Fruit fly (Drosophila melanogaster): ENCODE data around the gene Oseg4.

Gene Oseg4

DNA sequence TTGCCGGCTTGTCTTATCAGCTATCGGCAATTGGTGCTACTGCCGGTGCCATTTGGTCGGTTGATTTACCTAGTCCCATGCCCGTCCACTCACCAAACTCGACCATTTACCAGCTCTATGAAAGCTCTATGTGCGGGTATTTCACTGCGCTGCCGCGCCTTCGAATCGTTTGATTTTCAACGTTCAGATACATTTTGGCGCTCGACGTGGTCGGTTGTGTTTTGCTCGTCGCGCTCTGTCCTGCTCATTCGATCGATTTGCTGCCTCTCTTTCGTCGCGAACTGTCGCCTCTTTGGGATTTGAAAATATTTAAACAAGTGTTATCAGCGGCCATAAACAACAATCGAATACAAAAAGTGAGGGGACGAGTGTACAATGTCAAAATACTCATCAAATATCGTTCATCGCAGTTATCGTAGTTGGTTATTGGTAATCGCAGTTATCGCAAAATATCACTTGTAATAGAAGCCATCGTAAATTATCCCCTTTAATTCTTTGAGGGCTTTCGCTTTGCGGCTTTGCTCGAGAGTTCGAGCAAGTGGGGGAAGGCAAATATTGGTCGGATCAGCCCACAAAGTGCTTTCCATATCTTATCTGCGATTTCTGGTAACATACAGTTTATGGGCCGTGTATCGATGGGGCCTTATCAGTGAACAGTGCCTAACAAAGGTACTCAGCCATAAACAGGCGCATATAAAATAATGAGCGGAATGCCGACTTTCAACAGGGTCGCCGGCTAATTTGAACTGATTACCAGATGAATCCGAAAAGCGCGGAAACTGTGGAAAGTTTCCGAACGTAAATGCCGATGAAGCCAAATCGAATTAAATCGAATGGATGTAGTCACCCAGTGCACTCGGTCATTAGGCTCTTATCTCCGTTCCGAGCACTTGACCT lies 6.3 kb upstream of the Oseg4 start:
- peak; percentile 73 for TF ChIP-seq noc (tag; optimal IDR thresholded peaks at IDR 0.05)

DNA sequence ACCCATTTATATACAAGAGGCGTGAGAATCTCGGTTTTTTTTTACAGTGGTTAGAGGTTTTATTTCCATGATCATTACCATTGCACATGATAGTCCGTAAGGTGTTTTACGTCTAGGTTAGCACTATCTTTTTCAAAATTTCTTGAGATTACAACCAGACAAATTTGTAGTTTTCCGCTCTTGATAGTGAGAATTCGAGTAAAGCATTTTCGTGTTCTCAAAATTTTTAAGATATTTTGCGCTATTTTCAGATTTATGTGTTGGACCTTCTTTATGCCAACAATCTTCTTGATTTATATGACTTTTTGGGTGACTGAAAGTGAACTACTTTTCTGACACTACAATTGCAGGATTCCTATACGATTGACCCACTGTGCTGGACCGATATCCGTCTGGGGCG lies 5.5 kb upstream of the Oseg4 start:
- TF ChIP-seq noc (tag; optimal IDR thresholded peaks at IDR 0.05) = no peak

DNA sequence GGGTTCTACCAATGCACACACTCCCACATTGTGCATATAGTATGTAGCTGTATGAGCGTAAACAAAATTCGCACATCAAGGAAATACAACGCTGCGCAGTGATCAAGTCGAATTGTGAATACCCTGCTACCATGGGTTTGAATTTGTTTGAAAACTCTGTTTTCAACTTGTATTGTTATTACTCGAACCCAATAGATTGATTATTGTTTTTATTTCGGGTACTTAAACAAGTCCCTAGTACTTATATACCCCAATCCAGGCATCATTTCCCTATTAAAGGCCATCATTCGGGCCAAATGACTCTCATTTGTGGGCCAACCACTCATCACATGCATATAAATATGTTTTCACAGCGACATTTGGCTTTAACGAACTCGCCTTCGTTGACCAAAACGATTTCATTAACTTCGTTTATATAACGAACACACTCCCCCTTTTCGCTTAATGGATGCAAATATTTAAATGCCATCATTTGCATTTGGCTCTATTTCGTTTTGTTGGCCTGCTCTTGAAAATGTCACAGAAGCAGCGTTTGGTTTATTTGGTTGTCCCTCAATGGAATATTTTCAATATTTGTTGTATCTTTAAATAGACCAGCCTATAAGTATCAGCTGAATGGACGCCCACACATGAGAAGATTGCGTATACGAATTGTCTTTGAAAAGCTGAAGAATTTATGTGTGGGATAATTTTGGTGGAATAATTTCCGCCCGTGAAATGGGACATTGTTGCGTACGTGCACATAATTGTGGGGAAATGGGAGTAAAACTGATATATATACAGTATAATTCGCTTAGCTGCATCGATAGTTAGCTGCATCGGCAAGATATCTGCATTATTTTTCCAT lies 4.8 kb upstream of the Oseg4 start:
- TF ChIP-seq noc (tag; optimal IDR thresholded peaks at IDR 0.05) = no peak

DNA sequence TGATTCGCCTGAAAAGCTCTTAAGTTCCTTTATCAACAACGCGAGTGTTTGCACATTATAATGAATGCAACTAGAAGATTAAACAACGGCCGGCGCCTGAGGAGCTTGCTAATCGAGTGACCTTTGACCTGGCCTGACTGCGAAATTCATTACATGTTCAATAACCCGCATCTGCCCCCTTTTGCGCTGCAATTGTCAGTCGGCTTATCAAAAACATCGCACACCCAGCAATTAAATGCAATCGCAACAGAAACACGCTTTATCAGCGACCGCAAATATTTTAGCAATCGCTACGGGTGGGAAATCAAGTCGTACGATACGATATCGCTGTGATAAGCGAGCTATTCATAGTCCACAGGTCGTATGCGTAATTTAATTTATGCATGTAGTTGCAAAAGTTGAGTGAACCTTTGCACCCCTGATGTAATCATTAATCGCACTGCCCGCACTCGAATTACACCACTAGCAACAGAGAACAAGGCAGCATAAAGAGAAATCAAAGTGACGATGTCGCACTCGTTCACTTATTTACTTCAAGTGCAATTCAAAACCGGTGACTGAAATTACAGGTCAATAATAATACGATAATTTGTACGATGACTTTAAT lies 4.1 kb upstream of the Oseg4 start:
- TF ChIP-seq noc (tag; optimal IDR thresholded peaks at IDR 0.05) = no peak

DNA sequence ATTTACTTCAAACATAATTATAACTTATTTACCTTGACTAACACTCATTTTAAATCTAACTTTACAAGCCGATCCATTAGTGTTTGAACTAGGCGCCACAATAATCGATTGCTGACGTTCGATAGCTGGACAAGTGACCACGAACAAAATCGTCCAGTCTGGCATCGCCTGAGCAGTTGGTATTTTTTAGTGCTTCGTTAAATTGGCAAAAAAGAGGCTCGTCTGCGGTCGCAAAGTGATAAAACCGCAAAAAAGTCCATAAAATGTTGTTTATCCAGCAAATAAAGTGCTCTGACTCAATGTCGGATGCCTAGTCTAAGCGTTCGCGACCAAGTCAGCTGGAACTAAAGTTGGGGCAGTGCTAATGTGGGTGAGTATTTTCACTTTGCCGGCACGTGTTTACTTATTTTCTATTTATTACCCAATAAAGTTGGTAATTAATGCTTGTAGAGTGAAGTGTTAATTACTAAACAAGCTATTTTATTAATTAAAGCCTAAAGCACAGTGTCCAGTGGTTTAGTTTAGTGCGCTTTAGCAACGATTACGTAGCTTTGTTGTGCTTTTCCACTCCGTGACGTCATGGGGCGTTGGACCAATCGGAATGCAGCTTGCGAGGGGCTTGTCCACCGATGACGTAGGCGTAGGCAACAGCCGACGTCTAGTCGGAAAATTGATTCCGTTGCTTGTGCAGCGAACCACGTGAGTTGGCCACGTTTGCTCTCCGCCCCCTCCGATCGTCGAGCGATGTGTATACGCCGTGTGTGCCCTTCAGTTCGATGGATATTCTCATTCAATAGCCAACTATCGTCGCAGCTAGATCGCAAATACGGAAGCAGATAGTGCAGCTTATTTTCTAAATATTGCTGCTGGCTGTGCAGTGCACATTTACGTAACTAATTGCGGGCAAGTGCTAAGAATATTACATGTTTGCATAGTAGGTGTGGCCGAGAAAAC lies 3.1 kb upstream of the Oseg4 start, which contains the start of gene Gk2:
Gene Gk2 (plus strand): TSS at position 33 of the 954 bp plus-strand sequence.
- TF ChIP-seq noc (tag; optimal IDR thresholded peaks at IDR 0.05) = no peak

DNA sequence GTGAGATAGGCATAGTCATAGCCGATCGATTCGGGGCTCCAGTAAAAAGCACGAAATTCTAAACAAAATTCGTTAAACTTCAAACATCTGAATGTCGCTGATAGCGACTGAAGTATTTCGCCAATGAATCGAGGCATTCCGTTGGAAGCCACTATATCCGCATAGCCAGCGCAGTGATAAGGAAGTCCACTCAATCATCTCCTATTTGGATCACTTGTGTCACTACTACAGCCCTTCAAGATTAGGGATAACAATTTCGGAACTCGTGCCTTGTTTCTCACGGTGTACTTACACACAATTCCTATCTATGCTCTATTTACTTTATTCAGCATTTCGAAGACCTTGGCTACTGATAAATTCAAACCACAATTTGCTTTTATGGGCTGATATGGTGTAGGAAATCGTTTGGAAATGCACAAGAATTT lies 2.3 kb upstream of the Oseg4 start, which contains the start of gene PIG-Wb:
Gene PIG-Wb (minus strand): TSS at position 209 of the 425 bp plus-strand sequence.
- TF ChIP-seq noc (tag; optimal IDR thresholded peaks at IDR 0.05) = peak; percentile 50

DNA sequence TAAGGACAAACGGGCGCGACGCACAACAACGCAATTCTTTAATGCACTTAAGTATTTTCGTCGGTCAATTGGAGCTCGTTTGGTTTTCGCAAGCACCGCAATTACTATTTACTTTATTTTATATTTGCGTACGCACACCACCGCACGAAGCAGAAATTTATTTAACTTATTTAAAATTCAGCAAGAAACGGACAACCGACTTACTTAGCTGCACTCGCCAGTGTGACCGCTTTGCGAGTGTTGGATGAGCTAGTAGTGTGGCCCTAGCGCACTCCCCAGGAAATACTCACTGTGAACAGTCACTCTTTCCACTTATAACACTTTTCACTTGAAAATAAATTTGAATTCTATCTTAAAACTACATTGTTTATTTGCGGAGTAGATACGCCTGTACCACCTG lies 4.7 kb downstream of the Oseg4 start, which contains the start of gene drpr:
Gene drpr (minus strand): TSS at position 235 of the 400 bp plus-strand sequence.
- peak; percentile 5 for TF ChIP-seq noc (tag; optimal IDR thresholded peaks at IDR 0.05)

DNA sequence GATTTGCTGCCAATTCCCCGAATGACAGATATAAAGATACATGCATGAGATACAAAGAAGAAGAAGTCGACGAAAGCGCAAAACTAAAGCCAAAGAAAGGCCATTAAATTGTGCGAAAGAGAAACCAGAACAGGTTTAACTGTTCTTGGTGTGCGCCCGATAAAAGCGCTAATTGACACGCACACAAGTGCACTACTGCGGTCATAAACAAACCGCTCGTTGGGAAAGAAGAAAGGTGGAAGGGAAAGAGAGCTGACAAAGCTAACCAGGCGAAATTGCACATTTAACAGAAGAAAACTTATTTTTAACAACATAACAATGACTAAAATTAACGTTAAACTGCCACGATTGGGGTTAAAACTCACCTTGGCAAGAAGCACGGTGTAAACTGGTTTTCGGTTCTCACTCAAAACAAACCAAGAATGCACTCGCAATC lies 5.4 kb downstream of the Oseg4 start:
- no peak for TF ChIP-seq noc (tag; optimal IDR thresholded peaks at IDR 0.05)

DNA sequence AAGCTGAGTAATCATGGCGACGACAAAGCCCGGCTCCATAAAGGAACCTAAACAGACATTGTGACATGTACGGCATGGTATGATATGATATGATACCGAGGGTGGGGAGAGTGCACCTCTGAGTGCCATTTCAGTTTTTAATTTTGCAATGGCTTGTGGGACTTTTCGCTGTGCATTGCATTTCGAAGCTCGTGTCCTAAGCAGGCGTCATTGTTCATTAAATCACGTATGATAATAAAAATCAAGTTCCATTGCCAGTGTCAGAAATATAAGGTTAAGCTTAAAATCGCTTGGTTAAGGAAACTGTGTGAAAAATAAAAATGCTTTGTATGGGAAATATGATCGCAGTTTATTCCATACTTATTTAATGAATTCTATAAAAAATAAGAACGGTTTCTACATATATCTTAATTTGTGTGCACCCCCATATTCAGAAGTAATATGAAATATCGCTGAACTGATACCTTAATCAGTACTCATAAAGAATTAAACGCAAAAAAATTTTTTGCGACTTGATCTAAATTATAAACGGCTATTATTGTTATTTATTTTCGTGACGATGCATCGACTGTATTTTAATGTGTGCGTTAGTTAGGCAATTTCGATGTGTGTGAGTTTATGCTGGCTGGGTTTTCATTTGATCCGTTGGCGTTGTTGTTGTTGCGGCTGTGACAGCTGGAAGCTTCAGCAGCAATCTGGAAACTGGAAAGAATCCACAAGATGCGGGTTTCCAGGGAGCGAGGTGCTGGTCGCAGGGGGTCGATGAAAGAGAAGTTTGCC lies 6.0 kb downstream of the Oseg4 start:
- TF ChIP-seq noc (tag; optimal IDR thresholded peaks at IDR 0.05) = no peak

DNA sequence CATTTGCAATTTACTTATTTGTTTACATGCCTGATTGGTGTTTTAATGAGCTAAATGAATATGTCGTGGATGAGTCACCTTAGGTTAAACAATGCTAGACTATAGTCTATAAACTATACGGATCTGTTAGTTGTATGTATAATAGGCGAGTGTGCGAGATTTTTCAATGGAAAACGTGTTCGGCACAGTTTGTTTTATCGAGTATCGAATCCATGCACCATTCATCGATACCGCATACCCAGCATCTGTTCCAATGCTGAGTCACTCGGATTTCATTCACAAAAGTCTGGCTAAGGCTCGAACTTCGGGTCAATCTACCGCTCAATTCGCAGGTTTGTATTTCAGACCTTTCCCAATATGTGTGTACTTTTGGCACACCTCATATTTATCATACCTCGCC lies 8.1 kb downstream of the Oseg4 start:
- TF ChIP-seq noc (tag; optimal IDR thresholded peaks at IDR 0.05) = no peak

DNA sequence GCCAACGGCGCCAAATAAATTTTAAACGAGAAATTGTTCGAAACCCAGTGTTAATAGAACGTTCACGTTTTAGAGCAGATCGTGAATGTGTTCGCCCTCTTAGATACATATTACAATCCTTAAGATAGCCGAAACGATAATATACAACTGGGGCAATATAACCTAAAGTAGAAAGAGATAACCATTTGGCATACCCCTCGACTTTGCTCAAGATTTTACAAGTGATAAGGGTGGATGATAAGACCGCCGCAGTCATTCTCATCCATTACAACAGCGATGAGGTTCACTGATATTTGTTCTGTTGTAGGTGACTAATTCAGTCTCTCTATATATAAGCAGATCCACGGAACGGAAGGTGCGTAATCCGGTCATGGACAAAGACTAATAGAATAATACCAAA lies 8.8 kb downstream of the Oseg4 start:
- no peak for TF ChIP-seq noc (tag; optimal IDR thresholded peaks at IDR 0.05)

DNA sequence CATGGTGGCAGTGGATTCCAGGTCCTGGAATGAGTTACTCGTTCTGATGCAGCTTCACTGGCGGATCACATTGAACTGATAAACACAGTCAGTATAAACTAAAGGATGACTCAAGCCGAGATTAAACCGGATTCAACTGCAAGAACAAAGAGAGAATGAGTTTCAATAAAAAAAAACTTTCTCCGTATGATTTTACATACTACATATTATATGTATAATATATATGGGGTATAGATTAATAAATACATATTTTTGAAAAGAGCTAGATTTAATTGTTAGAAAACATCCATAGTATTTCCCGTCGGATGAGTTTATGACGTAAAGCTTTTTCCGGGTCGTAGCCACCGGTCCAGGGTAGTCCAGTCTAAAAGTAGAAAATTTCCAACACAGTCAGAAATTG lies 11.5 kb downstream of the Oseg4 start, which contains the start of gene CG12035:
Gene CG12035 (plus strand): TSS at position 301 of the 400 bp plus-strand sequence.
- no peak for TF ChIP-seq noc (tag; optimal IDR thresholded peaks at IDR 0.05)

DNA sequence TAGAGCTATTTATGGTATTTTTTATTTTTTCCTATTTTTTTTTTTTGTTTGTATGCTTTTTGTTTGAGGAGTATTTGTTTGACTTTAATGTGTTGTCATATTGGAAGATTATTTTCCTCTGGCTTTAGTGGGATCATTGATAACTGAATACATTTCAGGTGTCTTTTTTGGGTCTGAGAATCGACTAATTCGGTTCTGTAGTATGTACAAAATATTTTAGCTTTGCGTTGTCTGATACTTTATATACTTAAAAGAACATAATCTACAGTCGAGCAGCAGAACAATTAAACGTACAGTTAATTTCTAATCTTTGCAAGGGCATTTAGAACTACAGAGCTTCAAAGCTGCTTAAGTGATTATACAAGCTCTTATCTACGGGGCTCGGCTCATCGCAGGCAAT lies 12.5 kb downstream of the Oseg4 start, which contains the start of gene CG18171:
Gene CG18171 (minus strand): TSS at position 101 of the 400 bp plus-strand sequence.
- no peak for TF ChIP-seq noc (tag; optimal IDR thresholded peaks at IDR 0.05)

DNA sequence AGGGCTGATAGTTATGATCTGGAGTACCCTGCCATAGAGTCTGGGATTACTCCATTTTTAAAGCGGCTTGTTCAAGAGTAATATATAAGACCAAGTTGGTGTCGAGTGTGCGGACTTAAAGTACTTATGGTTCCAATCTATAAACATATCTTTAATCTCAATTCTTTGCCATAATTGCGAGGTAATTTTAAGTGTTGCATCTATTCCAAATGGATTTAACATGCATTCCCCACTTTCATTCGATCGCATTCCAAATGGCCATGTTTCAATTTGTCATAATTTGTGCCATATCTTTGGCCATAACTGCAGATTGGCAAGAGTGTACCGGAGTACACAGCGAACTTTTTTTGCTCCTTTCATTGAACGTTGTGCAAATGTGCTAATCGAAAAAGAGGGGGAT lies 24.3 kb downstream of the Oseg4 start:
- TF ChIP-seq noc (tag; optimal IDR thresholded peaks at IDR 0.05) = no peak
